Fruit fly (Drosophila melanogaster): ENCODE measurements around the gene Cpsf5.

DNA sequence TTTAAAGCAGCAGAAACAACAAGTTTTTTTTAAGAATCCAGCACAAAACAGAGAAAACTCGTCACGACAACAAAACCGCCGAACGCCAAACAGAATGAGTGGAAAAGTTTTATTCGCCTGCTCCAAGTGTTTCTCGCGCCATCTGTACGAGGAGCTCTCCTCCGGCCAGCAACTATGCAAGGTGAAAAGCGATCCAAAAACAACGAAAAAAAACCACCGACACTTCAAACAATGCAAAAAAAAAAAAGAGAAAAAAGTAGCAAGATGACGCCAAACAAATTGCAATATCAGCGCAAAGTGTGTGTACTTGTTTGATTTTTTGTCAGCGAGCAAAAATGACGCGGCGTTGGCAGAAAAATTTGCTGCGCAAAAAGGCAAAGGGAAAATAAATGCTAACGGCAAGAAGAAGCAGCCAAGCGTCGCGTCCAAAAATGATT is 43.4 kb upstream of the Cpsf5 start:
- TF ChIP-seq CG10669 (GFP tag; optimal IDR thresholded peaks at IDR 0.05): peak; percentile 46
- TF ChIP-seq CG6854 (GFP tag; optimal IDR thresholded peaks at IDR 0.05): peak; percentile 54
- TF ChIP-seq esn (GFP tag; optimal IDR thresholded peaks at IDR 0.05): no peak
- TF ChIP-seq salr (GFP tag; optimal IDR thresholded peaks at IDR 0.05): no peak
- TF ChIP-seq Met (GFP tag; optimal IDR thresholded peaks at IDR 0.05): no peak
- peak; percentile 78 to 81 for TF ChIP-seq ss (GFP tag; optimal IDR thresholded peaks at IDR 0.05)
- no peak for TF ChIP-seq Blimp-1 (GFP tag; optimal IDR thresholded peaks at IDR 0.05)
- TF ChIP-seq eg (GFP tag; IDR thresholded peaks at IDR 0.05): peak; percentile 81
